Worm (Caenorhabditis elegans): ENCODE measurements around the gene elo-2.

Gene elo-2

DNA sequence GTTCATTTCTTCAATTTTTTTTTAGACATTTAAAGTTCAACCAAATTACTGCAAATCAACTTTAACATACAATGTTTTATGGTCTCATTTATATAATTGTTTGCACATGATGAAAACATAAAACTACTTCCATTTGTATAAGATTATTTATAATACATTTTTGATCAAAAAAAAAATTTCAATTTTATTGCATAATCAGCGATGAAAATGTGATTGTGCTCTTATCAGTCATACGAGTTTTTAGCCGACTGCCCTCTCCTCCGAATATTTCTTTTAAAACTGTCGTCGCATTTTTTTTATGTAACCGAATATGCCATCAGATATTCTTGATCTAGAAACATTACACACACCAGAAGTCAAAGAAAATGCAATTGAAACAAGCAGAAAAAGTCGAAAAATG, 26.8 kb downstream of the elo-2 start, which contains the start of gene F08A7.1 (continued):
- TF ChIP-seq lin-13 (GFP tag; optimal IDR thresholded peaks at IDR 0.05) (no peak), nhr-41 (GFP tag; IDR thresholded peaks at IDR 0.05) (no peak), F37D6.2 (tag; optimal IDR thresholded peaks at IDR 0.05) (no peak), daf-8 (GFP tag; IDR thresholded peaks at IDR 0.05) (no peak), nhr-76 (tag; optimal IDR thresholded peaks at IDR 0.05) (no peak), tra-1 (GFP tag; IDR thresholded peaks at IDR 0.05) (no peak), unc-62 (GFP tag; optimal IDR thresholded peaks at IDR 0.05 in 1 of 2) (no peak), unc-62 (tag; optimal IDR thresholded peaks at IDR 0.05) (no peak), arid-1 (GFP tag; conservative IDR thresholded peaks at IDR 0.05) (no peak), zip-11 (GFP tag; IDR thresholded peaks at IDR 0.05) (no peak), nhr-237 (tag; optimal IDR thresholded peaks at IDR 0.05) (no peak), php-3 (GFP tag; IDR thresholded peaks at IDR 0.05) (peak; percentile 64), ceh-32 (tag; optimal IDR thresholded peaks at IDR 0.05; ENCODE audit: poor library complexity) (no peak), ZK546.5 (tag; optimal IDR thresholded peaks at IDR 0.05) (no peak), nhr-10 (tag; optimal IDR thresholded peaks at IDR 0.05) (no peak), unc-39 (tag; optimal IDR thresholded peaks at IDR 0.05) (no peak), lin-29 (GFP tag; IDR thresholded peaks at IDR 0.05) (no peak), snpc-4 (tag; optimal IDR thresholded peaks at IDR 0.05) (no peak), nhr-25 (tag; optimal IDR thresholded peaks at IDR 0.05; ENCODE audit: borderline replicate concordance, insufficient read depth) (no peak), nhr-11 (tag; optimal IDR thresholded peaks at IDR 0.05) (no peak)

DNA sequence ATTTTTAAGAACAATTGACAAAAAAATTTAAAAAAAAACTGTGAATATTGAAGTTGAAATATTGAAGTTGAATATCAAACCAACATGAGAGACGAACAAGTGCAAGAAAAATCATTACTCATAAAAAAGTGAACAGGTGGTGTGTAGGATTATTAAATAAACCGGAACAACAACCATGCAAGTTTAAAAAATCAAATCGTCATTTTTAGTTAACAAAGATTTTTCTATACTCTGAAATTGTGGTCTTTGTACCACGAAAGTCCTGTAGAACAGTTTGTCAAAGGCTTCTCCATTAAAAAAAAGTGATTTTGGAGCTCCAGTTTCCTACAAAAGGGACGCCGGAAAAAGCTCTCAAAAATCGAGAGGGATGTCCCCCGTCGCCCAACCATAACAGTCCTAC, 27.2 kb downstream of the elo-2 start, which contains the start of gene C06A12.19:
Gene C06A12.19, minus strand, starts transcription at position 101 of the 400 bp plus-strand sequence.
- no peak for TF ChIP-seq pha-4 (GFP tag; IDR thresholded peaks at IDR 0.05)
- TF ChIP-seq pha-4 (tag; optimal IDR thresholded peaks at IDR 0.05) = no peak
- TF ChIP-seq aha-1 (tag) = peak; percentile 57

DNA sequence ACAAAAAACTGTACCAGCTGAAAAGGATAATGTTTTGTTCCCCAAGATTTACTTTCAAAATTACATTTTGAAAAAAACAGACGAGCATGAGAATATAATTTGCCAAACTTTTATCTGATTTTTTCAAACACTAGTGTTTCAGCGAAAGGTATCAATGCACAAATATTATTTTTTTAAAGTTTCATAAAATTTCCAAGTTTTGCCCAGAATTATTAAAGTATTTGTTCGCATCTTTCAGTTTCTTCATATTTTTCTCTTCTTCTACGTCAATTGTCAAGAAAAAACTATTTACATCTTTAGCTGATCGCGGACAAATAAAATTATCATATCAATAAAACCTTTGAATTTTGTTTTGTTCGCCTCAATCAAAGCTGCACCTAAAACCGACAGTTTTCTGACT, 30.2 kb downstream of the elo-2 start, which contains the start of gene C06A12.8:
Gene C06A12.8, plus strand, starts transcription at position 301 of the 400 bp plus-strand sequence.
- TF ChIP-seq dve-1 (tag; optimal IDR thresholded peaks at IDR 0.05; ENCODE audit: insufficient read depth) (no peak), D1046.2 (GFP tag; IDR thresholded peaks at IDR 0.05) (no peak), hif-1 (tag; optimal IDR thresholded peaks at IDR 0.05) (no peak), F26F4.8 (GFP tag; conservative IDR thresholded peaks at IDR 0.05) (no peak), lsy-2 (tag; optimal IDR thresholded peaks at IDR 0.05) (no peak), daf-19 (GFP tag; conservative IDR thresholded peaks at IDR 0.05) (no peak), ZK337.2 (GFP tag; IDR thresholded peaks at IDR 0.05) (no peak), Y48G9A.11 (GFP tag; IDR thresholded peaks at IDR 0.05) (no peak), unc-130 (GFP tag; optimal IDR thresholded peaks at IDR 0.05) (no peak), daf-16 (GFP tag; optimal IDR thresholded peaks at IDR 0.05) (no peak), daf-16 (tag; optimal IDR thresholded peaks at IDR 0.05) (no peak), nhr-76 (tag; optimal IDR thresholded peaks at IDR 0.05) (no peak), ama-1 (optimal IDR thresholded peaks at IDR 0.05) (no peak), nhr-237 (tag; optimal IDR thresholded peaks at IDR 0.05) (no peak), zip-2 (tag; optimal IDR thresholded peaks at IDR 0.05) (no peak), lin-15B (tag; optimal IDR thresholded peaks at IDR 0.05) (no peak), tra-1 (GFP tag; IDR thresholded peaks at IDR 0.05) (no peak), T26A8.4 (GFP tag; IDR thresholded peaks at IDR 0.05) (no peak)

DNA sequence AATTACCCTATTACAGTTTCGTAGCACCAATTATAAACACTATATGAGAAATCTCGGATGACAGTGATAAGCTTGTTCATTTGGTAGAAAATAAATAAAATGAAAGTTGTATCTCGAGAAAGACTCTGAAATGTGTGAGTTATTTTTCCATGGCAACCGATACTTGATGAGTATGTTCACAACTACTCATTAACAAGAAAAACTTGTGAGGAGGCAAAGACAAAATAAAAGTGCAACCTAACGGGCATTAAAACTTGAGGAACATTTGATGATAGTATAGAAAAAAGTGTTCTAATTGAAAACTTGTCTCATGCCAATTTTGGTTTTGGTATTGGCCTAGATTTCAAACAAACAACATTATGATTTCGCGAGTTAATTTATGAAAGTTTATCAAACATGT, 30.7 kb downstream of the elo-2 start, which contains the start of gene gcy-27:
Gene gcy-27, minus strand, starts transcription at position 101 of the 400 bp plus-strand sequence.
- no peak for TF ChIP-seq aly-2 (tag; optimal IDR thresholded peaks at IDR 0.05)
- no peak for TF ChIP-seq ceh-44 (GFP tag; IDR thresholded peaks at IDR 0.05)
- TF ChIP-seq F26F4.8 (GFP tag; conservative IDR thresholded peaks at IDR 0.05) = no peak
- no peak for TF ChIP-seq nhr-42 (GFP tag; IDR thresholded peaks at IDR 0.05)
- TF ChIP-seq dmd-9 (GFP tag; IDR thresholded peaks at IDR 0.05) = no peak
- TF ChIP-seq daf-8 (GFP tag; IDR thresholded peaks at IDR 0.05) = no peak
- no peak for TF ChIP-seq lin-13 (GFP tag; optimal IDR thresholded peaks at IDR 0.05)
- TF ChIP-seq lim-7 (GFP tag; IDR thresholded peaks at IDR 0.05) = no peak
- no peak for TF ChIP-seq pha-4 (GFP tag; IDR thresholded peaks at IDR 0.05)
- no peak for TF ChIP-seq pha-4 (tag; optimal IDR thresholded peaks at IDR 0.05)
- no peak for TF ChIP-seq gei-8 (GFP tag; optimal IDR thresholded peaks at IDR 0.05)
- TF ChIP-seq Y5F2A.4 (GFP tag; optimal IDR thresholded peaks at IDR 0.05) = no peak
- TF ChIP-seq hlh-11 (tag; optimal IDR thresholded peaks at IDR 0.05) = no peak
- no peak for TF ChIP-seq lin-39 (tag; optimal IDR thresholded peaks at IDR 0.05)
- no peak for TF ChIP-seq lin-38 (GFP tag; IDR thresholded peaks at IDR 0.05)
- no peak for TF ChIP-seq lsy-2 (tag; optimal IDR thresholded peaks at IDR 0.05)
- TF ChIP-seq attf-4 (tag; optimal IDR thresholded peaks at IDR 0.05) = no peak
- no peak for TF ChIP-seq ceh-82 (tag; optimal IDR thresholded peaks at IDR 0.05)
